Fruit fly (Drosophila melanogaster) whole organism, embryonic: ENCODE measurements around the gene sesB.

Experiments
- Atf-2 ChIP-seq: fragments of 200-800 bp; sonication (Bioruptor generic); optimal IDR thresholded peaks from 2 replicates; lab custom pipeline; 2016; ENCODE audit warnings: missing biosample characterization, missing genetic modification characterization
- B-H1 ChIP-seq: fragments of 200-800 bp; sonication (Bioruptor generic); IDR thresholded peaks from 3 replicates; pipeline ENCODE4 v1.3.6; 2022; ENCODE audit warnings: missing biosample characterization, missing genetic modification characterization
- CG10147 ChIP-seq: fragments of 200-800 bp; sonication (Bioruptor generic); optimal IDR thresholded peaks from 2 replicates; lab custom pipeline; 2019; ENCODE audit warnings: missing biosample characterization, mild to moderate bottlenecking, missing genetic modification characterization, moderate library complexity
- CG10209 ChIP-seq: fragments of 200-800 bp; sonication (Bioruptor generic); optimal IDR thresholded peaks from 3 replicates; lab custom pipeline; 2017; ENCODE audit warnings: missing biosample characterization, mild to moderate bottlenecking, missing genetic modification characterization, missing genetic modification reagents
- CG10267 ChIP-seq: fragments of 200-800 bp; sonication (Bioruptor generic); optimal IDR thresholded peaks from 2 replicates; lab custom pipeline; 2018; ENCODE audit warnings: missing biosample characterization, mild to moderate bottlenecking, missing genetic modification characterization, moderate library complexity
- CG10462 ChIP-seq: fragments of 200-800 bp; sonication (Bioruptor generic); optimal IDR thresholded peaks from 2 replicates; lab custom pipeline; 2016; ENCODE audit warnings: missing biosample characterization, missing genetic modification characterization
- CG11085 ChIP-seq: fragments of 200-800 bp; sonication (Bioruptor generic); IDR thresholded peaks from 2 replicates; pipeline ENCODE4 v1.3.6; 2022; ENCODE audit warnings: missing biosample characterization, missing genetic modification characterization
- CG1233 ChIP-seq: fragments of 200-800 bp; sonication (Bioruptor generic); optimal IDR thresholded peaks from 4 replicates; lab custom pipeline; 2018; ENCODE audit warnings: missing biosample characterization, mild to moderate bottlenecking, missing genetic modification characterization
- CG12942 ChIP-seq: fragments of 200-800 bp; sonication (Bioruptor generic); optimal IDR thresholded peaks from 3 replicates; lab custom pipeline; 2016; ENCODE audit warnings: missing biosample characterization, missing genetic modification characterization
- CG13775 ChIP-seq: fragments of 200-800 bp; sonication (Bioruptor generic); optimal IDR thresholded peaks from 3 replicates; lab custom pipeline; 2017; ENCODE audit warnings: missing biosample characterization, mild to moderate bottlenecking, missing genetic modification characterization
- CG14441 ChIP-seq: fragments of 200-800 bp; sonication (Bioruptor generic); IDR thresholded peaks from 2 replicates; pipeline ENCODE4 v1.3.6; 2022; ENCODE audit warnings: missing biosample characterization, missing genetic modification characterization
- CG17912 ChIP-seq: fragments of 200-800 bp; sonication (Bioruptor generic); optimal IDR thresholded peaks from 2 replicates; lab custom pipeline; 2018; ENCODE audit warnings: missing biosample characterization, mild to moderate bottlenecking, missing genetic modification characterization
- CG3163 ChIP-seq: fragments of 200-800 bp; sonication (Bioruptor generic); optimal IDR thresholded peaks from 3 replicates; lab custom pipeline; 2016; ENCODE audit warnings: missing biosample characterization, missing genetic modification characterization
- CG32767 ChIP-seq: fragments of 200-800 bp; sonication (Bioruptor generic); IDR thresholded peaks from 2 replicates; pipeline ENCODE4 v1.3.6; 2022; ENCODE audit warnings: missing biosample characterization, missing genetic modification characterization
- CG3281 ChIP-seq: fragments of 200-800 bp; sonication (Bioruptor generic); optimal IDR thresholded peaks from 3 replicates; lab custom pipeline; 2017; ENCODE audit warnings: missing biosample characterization, mild to moderate bottlenecking, missing genetic modification characterization
- CG4404 ChIP-seq: fragments of 200-800 bp; sonication (Bioruptor generic); IDR thresholded peaks from 2 replicates; pipeline ENCODE4 v1.3.6; 2022; ENCODE audit warnings: missing biosample characterization, missing genetic modification characterization
- CG4707 ChIP-seq: fragments of 200-800 bp; sonication (Bioruptor generic); optimal IDR thresholded peaks from 2 replicates; lab custom pipeline; 2018; ENCODE audit warnings: missing biosample characterization, mild to moderate bottlenecking, missing genetic modification characterization, moderate library complexity
- CG6854 ChIP-seq: fragments of 200-800 bp; sonication (Bioruptor generic); optimal IDR thresholded peaks from 3 replicates; lab custom pipeline; 2017; ENCODE audit warnings: missing biosample characterization, mild to moderate bottlenecking, missing genetic modification characterization
- CG7372 ChIP-seq: fragments of 200-800 bp; sonication (Bioruptor generic); IDR thresholded peaks from 2 replicates; pipeline ENCODE4 v1.3.6; 2022; ENCODE audit warnings: missing biosample characterization, missing genetic modification characterization
- CoRest ChIP-seq: fragments of 200-800 bp; sonication (Bioruptor generic); optimal IDR thresholded peaks from 3 replicates; lab custom pipeline; 2018; ENCODE audit warnings: missing biosample characterization, mild to moderate bottlenecking, missing genetic modification characterization, moderate library complexity
- Dfd ChIP-seq, 2 experiments: fragments of >200 bp; optimal IDR thresholded peaks; 2 replicates each; lab custom pipeline; 2017; ENCODE audit warnings: missing biosample characterization in 2 of 2, missing genetic modification characterization in 2 of 2
- Fer3 ChIP-seq: fragments of 200-800 bp; sonication (Bioruptor generic); optimal IDR thresholded peaks from 2 replicates; lab custom pipeline; 2018; ENCODE audit warnings: missing biosample characterization, mild to moderate bottlenecking, missing genetic modification characterization, moderate library complexity
- GATAe ChIP-seq: fragments of 200-800 bp; sonication (Bioruptor generic); conservative IDR thresholded peaks from 2 replicates; pipeline ENCODE4 v1.3.6; 2022; ENCODE audit warnings: missing biosample characterization, missing genetic modification characterization
- H15 ChIP-seq: fragments of 200-800 bp; sonication (Bioruptor generic); IDR thresholded peaks from 3 replicates; pipeline ENCODE4 v1.3.6; 2022; ENCODE audit warnings: missing biosample characterization, missing genetic modification characterization
- HHEX ChIP-seq: fragments of 200-800 bp; sonication (Bioruptor generic); optimal IDR thresholded peaks from 3 replicates; lab custom pipeline; 2017; ENCODE audit warnings: missing biosample characterization, mild to moderate bottlenecking, missing genetic modification characterization, missing genetic modification reagents
- HmgZ ChIP-seq: fragments of 200-800 bp; sonication (Bioruptor generic); optimal IDR thresholded peaks from 2 replicates; lab custom pipeline; 2018; ENCODE audit warnings: missing biosample characterization, mild to moderate bottlenecking, missing genetic modification characterization
- Jarid2 ChIP-seq: fragments of 200-800 bp; sonication (Bioruptor generic); optimal IDR thresholded peaks from 3 replicates; lab custom pipeline; 2017; ENCODE audit warnings: mild to moderate bottlenecking, missing biosample characterization, missing genetic modification reagents, missing genetic modification characterization
- Lpt ChIP-seq: fragments of >200 bp; optimal IDR thresholded peaks from 2 replicates; lab custom pipeline; 2018; ENCODE audit warnings: missing biosample characterization, missing genetic modification characterization
- Sox102F ChIP-seq: fragments of 200-800 bp; sonication (Bioruptor generic); optimal IDR thresholded peaks from 2 replicates; lab custom pipeline; 2018; ENCODE audit warnings: missing biosample characterization, mild to moderate bottlenecking, missing genetic modification characterization, moderate library complexity
- Sry-δ ChIP-seq: fragments of 200-800 bp; sonication (Bioruptor generic); optimal IDR thresholded peaks from 2 replicates; lab custom pipeline; 2016; ENCODE audit warnings: missing biosample characterization, missing genetic modification characterization
- ap ChIP-seq: fragments of 200-800 bp; sonication (Bioruptor generic); IDR thresholded peaks from 2 replicates; pipeline ENCODE4 v1.3.6; 2022; ENCODE audit warnings: missing biosample characterization, missing genetic modification characterization
- az2 ChIP-seq: fragments of 200-800 bp; sonication (Bioruptor generic); optimal IDR thresholded peaks from 3 replicates; lab custom pipeline; 2016; ENCODE audit warnings: missing biosample characterization, missing genetic modification characterization
- bigmax ChIP-seq: fragments of 200-800 bp; sonication (Bioruptor generic); optimal IDR thresholded peaks from 2 replicates; lab custom pipeline; 2018; ENCODE audit warnings: missing biosample characterization, mild to moderate bottlenecking, missing genetic modification characterization
- cas ChIP-seq: fragments of 200-800 bp; sonication (Bioruptor generic); IDR thresholded peaks from 2 replicates; pipeline ENCODE4 v1.3.6; 2022; ENCODE audit warnings: missing biosample characterization, missing genetic modification characterization
- dm ChIP-seq: fragments of 200-800 bp; sonication (Bioruptor generic); optimal IDR thresholded peaks from 3 replicates; lab custom pipeline; 2016; ENCODE audit warnings: missing biosample characterization, missing genetic modification characterization
- dmrt11E ChIP-seq: fragments of 200-800 bp; sonication (Bioruptor generic); optimal IDR thresholded peaks from 3 replicates; lab custom pipeline; 2018; ENCODE audit warnings: missing biosample characterization, mild to moderate bottlenecking, missing genetic modification characterization, moderate library complexity
- gsb-n ChIP-seq: fragments of 200-800 bp; sonication (Bioruptor generic); optimal IDR thresholded peaks from 3 replicates; lab custom pipeline; 2018; ENCODE audit warnings: missing biosample characterization, mild to moderate bottlenecking, missing genetic modification characterization
- hbn ChIP-seq: fragments of 200-800 bp; sonication (Bioruptor generic); IDR thresholded peaks from 2 replicates; pipeline ENCODE4 v1.3.6; 2022; ENCODE audit warnings: missing biosample characterization, missing genetic modification characterization; ENCODE audit not compliant: partially characterized antibody
- hkb ChIP-seq, 2 experiments: fragments of 200-800 bp in 1 of 2; fragments of >200 bp in 1 of 2; sonication (Bioruptor generic) in 1 of 2; IDR thresholded peaks in 1 of 2; optimal IDR thresholded peaks in 1 of 2; 2 replicates each; pipeline versions ENCODE4 v1.3.6 to Lab custom; 2017 to 2022; ENCODE audit warnings: missing biosample characterization in 1 of 2, missing genetic modification characterization in 1 of 2
- knrl ChIP-seq: fragments of 200-800 bp; sonication (Bioruptor generic); IDR thresholded peaks from 3 replicates; pipeline ENCODE4 v1.3.6; 2022; ENCODE audit warnings: missing biosample characterization, missing genetic modification characterization; ENCODE audit not compliant: partially characterized antibody
- lilli ChIP-seq: fragments of 200-800 bp; sonication (Bioruptor generic); optimal IDR thresholded peaks from 3 replicates; lab custom pipeline; 2016; ENCODE audit warnings: missing biosample characterization, missing genetic modification characterization
- nom ChIP-seq: fragments of 200-800 bp; sonication (Bioruptor generic); optimal IDR thresholded peaks from 2 replicates; lab custom pipeline; 2017; ENCODE audit warnings: missing biosample characterization, missing genetic modification characterization, mild to moderate bottlenecking, moderate library complexity, missing genetic modification reagents
- psq ChIP-seq: fragments of 200-800 bp; sonication (Bioruptor generic); optimal IDR thresholded peaks from 2 replicates; lab custom pipeline; 2017; ENCODE audit warnings: missing biosample characterization, missing genetic modification characterization
- sc ChIP-seq, 3 experiments: fragments of >200 bp in 2 of 3; fragments of 200-800 bp in 1 of 3; sonication (Bioruptor generic) in 1 of 3; optimal IDR thresholded peaks; 2 replicates in 2 of 3; 3 replicates in 1 of 3; lab custom pipeline; 2017; ENCODE audit warnings: mild to moderate bottlenecking in 1 of 3, missing biosample characterization in 1 of 3, missing genetic modification characterization in 1 of 3, missing genetic modification reagents in 1 of 3
- sna ChIP-seq: fragments of 200-800 bp; sonication (Bioruptor generic); IDR thresholded peaks from 2 replicates; pipeline ENCODE4 v1.3.6; 2022; ENCODE audit warnings: missing biosample characterization, missing genetic modification characterization; ENCODE audit not compliant: partially characterized antibody
- usp ChIP-seq: fragments of >200 bp; optimal IDR thresholded peaks from 2 replicates; lab custom pipeline; 2017; ENCODE audit warnings: missing biosample characterization, missing genetic modification characterization
- wor ChIP-seq: fragments of 200-800 bp; sonication (Bioruptor generic); IDR thresholded peaks from 2 replicates; pipeline ENCODE4 v1.3.6; 2022; ENCODE audit warnings: missing biosample characterization, missing genetic modification characterization

sesB gene

dm6 chrX:10771856-10772592 lies 14.7 kb downstream of the sesB start, which contains the start of gene CG15211 (continued):
- peak; percentile 22; the same call in 1 of the 3 replicates for TF ChIP-seq H15 (GFP tag; lab: Robert Waterston, UW)
- no peak for TF ChIP-seq hbn (GFP tag; lab: Robert Waterston, UW)
- peak; percentile 91 for TF ChIP-seq CG4707 (GFP tag; lab: Kevin White, UChicago)
- no peak for TF ChIP-seq cas
- peak; percentile 70 for TF ChIP-seq wor (GFP tag; lab: Robert Waterston, UW)
- no peak for TF ChIP-seq sc (optimal IDR thresholded peaks at IDR 0.05; lab: Kevin White, UChicago)
- TF ChIP-seq sc (GFP tag; optimal IDR thresholded peaks at IDR 0.05; lab: Kevin White, UChicago), result peak; percentile 66
- TF ChIP-seq Lpt (GFP tag; lab: Kevin White, UChicago), result no peak
- TF ChIP-seq CG3281, result peak; percentile 41
- TF ChIP-seq Jarid2, result peak; percentile 43
- peak; percentile 31 for TF ChIP-seq B-H1 (GFP tag; lab: Robert Waterston, UW)
- TF ChIP-seq CG11085 (GFP tag; lab: Robert Waterston, UW), result 0 out of 2 replicates have a peak, but pooled peaks have one; percentile 31
- peak; percentile 87 for TF ChIP-seq CG7372
- no peak for TF ChIP-seq hkb (optimal IDR thresholded peaks at IDR 0.05; lab: Kevin White, UChicago)
- no peak; the same call in none of the 2 replicates for TF ChIP-seq hkb (GFP tag; IDR thresholded peaks at IDR 0.05; lab: Robert Waterston, UW)
- no peak for TF ChIP-seq sna
- no peak for TF ChIP-seq bigmax (GFP tag; lab: Kevin White, UChicago)
- TF ChIP-seq Atf-2 (GFP tag; lab: Kevin White, UChicago), result no peak
- no peak for TF ChIP-seq knrl (GFP tag; lab: Robert Waterston, UW)
- TF ChIP-seq ap (GFP tag; lab: Robert Waterston, UW), result peak; percentile 50; the same call in 1 of the 2 replicates
- TF ChIP-seq Fer3 (tag; lab: Kevin White, UChicago), result peak; percentile 54
- no peak for TF ChIP-seq CG4404 (GFP tag; lab: Robert Waterston, UW)
- TF ChIP-seq dm, result peak; percentile 27
- peak; percentile 77 for TF ChIP-seq az2 (GFP tag; lab: Kevin White, UChicago)
- TF ChIP-seq GATAe (GFP tag; lab: Robert Waterston, UW), result no peak
- TF ChIP-seq psq (GFP tag; lab: Kevin White, UChicago), result peak; percentile 7
- TF ChIP-seq CG32767 (GFP tag; lab: Robert Waterston, UW), result peak; percentile 58; the same call in 1 of the 2 replicates
- TF ChIP-seq CG1233 (GFP tag; lab: Kevin White, UChicago), result peak; percentile 71
- peak; percentile 71 for TF ChIP-seq CG10267
- TF ChIP-seq HmgZ (tag; lab: Kevin White, UChicago), result no peak
- peak; percentile 70 for TF ChIP-seq dmrt11E
- TF ChIP-seq CG10462, result peak; percentile 8
- TF ChIP-seq CG13775 (GFP tag; lab: Kevin White, UChicago), result peak; percentile 73
- TF ChIP-seq Sry-δ (GFP tag; lab: Kevin White, UChicago), result no peak
- TF ChIP-seq CG17912 (GFP tag; lab: Kevin White, UChicago), result no peak
- peak; percentile 77 for TF ChIP-seq CG10209
- TF ChIP-seq usp (GFP tag; lab: Kevin White, UChicago), result no peak
- TF ChIP-seq CG12942 (GFP tag; lab: Kevin White, UChicago), result peak; percentile 52
- TF ChIP-seq HHEX (GFP tag; lab: Kevin White, UChicago), result peak; percentile 51
- no peak for TF ChIP-seq Dfd (GFP tag; optimal IDR thresholded peaks at IDR 0.05; lab: Kevin White, UChicago)
- peak; percentile 54; the same call in 1 of the 2 replicates for TF ChIP-seq CG14441 (GFP tag; lab: Robert Waterston, UW)
- no peak for TF ChIP-seq CG3163
- peak; percentile 84 for TF ChIP-seq CoRest (tag; lab: Kevin White, UChicago)
- peak; percentile 73 for TF ChIP-seq gsb-n
- peak; percentile 82 for TF ChIP-seq Sox102F (GFP tag; lab: Kevin White, UChicago)
- TF ChIP-seq CG6854, result peak; percentile 32
- peak; percentile 75 for TF ChIP-seq nom (GFP tag; lab: Kevin White, UChicago)
- TF ChIP-seq lilli (GFP tag; lab: Kevin White, UChicago), result peak; percentile 57
- TF ChIP-seq CG10147, result peak; percentile 58
